Worm (Caenorhabditis elegans) whole organism, L3 larva: ENCODE measurements around the gene rde-12.

Source experiments
- elt-3 ChIP-seq, 3 experiments: fragments of 150-350 bp in 1 of 3; sonication (generic microtip) in 2 of 3; optimal IDR thresholded peaks; 2 replicates in 2 of 3; 4 replicates in 1 of 3; lab custom pipeline; 2014 to 2017; ENCODE audit warnings: missing biosample characterization in 3 of 3, missing genetic modification characterization in 3 of 3
- hmg-11 ChIP-seq: sonication (generic microtip); optimal IDR thresholded peaks from 2 replicates; lab custom pipeline; 2016; ENCODE audit warnings: missing genetic modification characterization, missing compliant biosample characterization
- lin-39 ChIP-seq: fragments of 150-350 bp; optimal IDR thresholded peaks from 2 replicates; lab custom pipeline; 2018; ENCODE audit warnings: missing biosample characterization, missing genetic modification reagents, missing genetic modification characterization
- ztf-11 ChIP-seq: fragments of 150-350 bp; optimal IDR thresholded peaks from 2 replicates; lab custom pipeline; 2014; ENCODE audit warnings: missing biosample characterization, missing genetic modification characterization

ce11 chrV:13658577-13658976 is 6.6 kb upstream of the rde-12 start:
- TF ChIP-seq hmg-11 (tag; lab: Kevin White, UChicago) (no peak), lin-39 (tag; lab: Kevin White, UChicago) (peak; percentile 6), elt-3 (tag; optimal IDR thresholded peaks at IDR 0.05; lab: Kevin White, UChicago) (peak in 1 of 3 experiments; percentile 67), ztf-11 (no peak)
